Fruit fly (Drosophila melanogaster) whole organism, embryonic: Measurements from ENCODE around the gene CG3009.

ENCODE experiments used
- Atf6 ChIP-seq: fragments of 200-800 bp; sonication (Bioruptor generic); IDR thresholded peaks from 2 replicates; pipeline ENCODE4 v1.3.6; 2022; ENCODE audit warnings: missing biosample characterization, missing genetic modification characterization
- B-H2 ChIP-seq: fragments of 200-800 bp; sonication (Bioruptor generic); optimal IDR thresholded peaks from 2 replicates; lab custom pipeline; 2018; ENCODE audit warnings: missing biosample characterization, mild to moderate bottlenecking, missing genetic modification characterization
- CG10267 ChIP-seq: fragments of 200-800 bp; sonication (Bioruptor generic); optimal IDR thresholded peaks from 2 replicates; lab custom pipeline; 2018; ENCODE audit warnings: missing biosample characterization, mild to moderate bottlenecking, missing genetic modification characterization, moderate library complexity
- CG10979 ChIP-seq: fragments of 200-800 bp; sonication (Bioruptor generic); optimal IDR thresholded peaks from 2 replicates; lab custom pipeline; 2018; ENCODE audit warnings: missing biosample characterization, mild to moderate bottlenecking, missing genetic modification characterization, moderate library complexity
- CG11247 ChIP-seq: fragments of 200-800 bp; sonication (Bioruptor generic); IDR thresholded peaks from 2 replicates; pipeline ENCODE4 v1.3.6; 2022; ENCODE audit warnings: missing biosample characterization, missing genetic modification characterization
- CG13296 ChIP-seq: fragments of 200-800 bp; sonication (Bioruptor generic); optimal IDR thresholded peaks from 3 replicates; lab custom pipeline; 2018; ENCODE audit warnings: missing biosample characterization, mild to moderate bottlenecking, missing genetic modification characterization
- CG14860 ChIP-seq: fragments of 200-800 bp; sonication (Bioruptor generic); IDR thresholded peaks from 3 replicates; pipeline ENCODE4 v1.3.6; 2022; ENCODE audit warnings: missing biosample characterization, missing genetic modification characterization; ENCODE audit not compliant: partially characterized antibody
- CG15601 ChIP-seq: fragments of 200-800 bp; sonication (Bioruptor generic); optimal IDR thresholded peaks from 3 replicates; lab custom pipeline; 2019; ENCODE audit warnings: missing biosample characterization, mild to moderate bottlenecking, missing genetic modification characterization, moderate library complexity
- CG1647 ChIP-seq: fragments of 200-800 bp; sonication (Bioruptor generic); optimal IDR thresholded peaks from 3 replicates; lab custom pipeline; 2016; ENCODE audit warnings: missing biosample characterization, missing genetic modification characterization
- CG17361 ChIP-seq: fragments of 200-800 bp; sonication (Bioruptor generic); IDR thresholded peaks from 3 replicates; pipeline ENCODE4 v1.3.6; 2022; ENCODE audit warnings: missing biosample characterization, missing genetic modification characterization
- CG17385 ChIP-seq: fragments of 200-800 bp; sonication (Bioruptor generic); optimal IDR thresholded peaks from 3 replicates; lab custom pipeline; 2018; ENCODE audit warnings: missing biosample characterization, mild to moderate bottlenecking, missing genetic modification characterization
- CG17568 ChIP-seq: fragments of 200-800 bp; sonication (Bioruptor generic); optimal IDR thresholded peaks from 2 replicates; lab custom pipeline; 2018; ENCODE audit warnings: missing biosample characterization, mild to moderate bottlenecking, missing genetic modification characterization, moderate library complexity
- CG2889 ChIP-seq: fragments of 200-800 bp; sonication (Bioruptor generic); IDR thresholded peaks from 3 replicates; pipeline ENCODE4 v1.3.6; 2022; ENCODE audit warnings: missing biosample characterization, missing genetic modification characterization
- CG32767 ChIP-seq: fragments of 200-800 bp; sonication (Bioruptor generic); IDR thresholded peaks from 2 replicates; pipeline ENCODE4 v1.3.6; 2022; ENCODE audit warnings: missing biosample characterization, missing genetic modification characterization
- CG32772 ChIP-seq: fragments of 200-800 bp; sonication (Bioruptor generic); IDR thresholded peaks from 2 replicates; pipeline ENCODE4 v1.3.6; 2022; ENCODE audit warnings: missing biosample characterization, missing genetic modification characterization
- CG4282 ChIP-seq: fragments of 200-800 bp; sonication (Bioruptor generic); optimal IDR thresholded peaks from 2 replicates; lab custom pipeline; 2016; ENCODE audit warnings: missing biosample characterization, missing genetic modification characterization
- CG5953 ChIP-seq: fragments of 200-800 bp; sonication (Bioruptor generic); IDR thresholded peaks from 2 replicates; pipeline ENCODE4 v1.3.6; 2022; ENCODE audit warnings: missing biosample characterization, missing genetic modification characterization
- CG7556 ChIP-seq: fragments of 200-800 bp; sonication (Bioruptor generic); optimal IDR thresholded peaks from 2 replicates; lab custom pipeline; 2017; ENCODE audit warnings: missing biosample characterization, mild to moderate bottlenecking, missing genetic modification characterization
- CG7786 ChIP-seq: fragments of 200-800 bp; sonication (Bioruptor generic); optimal IDR thresholded peaks from 2 replicates; lab custom pipeline; 2016; ENCODE audit warnings: missing biosample characterization, missing genetic modification characterization
- CG8281 ChIP-seq: fragments of 200-800 bp; sonication (Bioruptor generic); optimal IDR thresholded peaks from 2 replicates; lab custom pipeline; 2018; ENCODE audit warnings: missing biosample characterization, mild to moderate bottlenecking, missing genetic modification characterization, moderate library complexity
- Doc3 ChIP-seq: fragments of 200-800 bp; sonication (Bioruptor generic); IDR thresholded peaks from 3 replicates; pipeline ENCODE4 v1.3.6; 2022; ENCODE audit warnings: missing biosample characterization, missing genetic modification characterization; ENCODE audit not compliant: partially characterized antibody
- ERR ChIP-seq: fragments of 200-800 bp; sonication (Bioruptor generic); optimal IDR thresholded peaks from 2 replicates; lab custom pipeline; 2016; ENCODE audit warnings: missing biosample characterization, missing genetic modification characterization
- GATAe ChIP-seq: fragments of 200-800 bp; sonication (Bioruptor generic); conservative IDR thresholded peaks from 2 replicates; pipeline ENCODE4 v1.3.6; 2022; ENCODE audit warnings: missing biosample characterization, missing genetic modification characterization
- HLHmδ ChIP-seq: fragments of 200-800 bp; sonication (Bioruptor generic); optimal IDR thresholded peaks from 2 replicates; lab custom pipeline; 2018; ENCODE audit warnings: missing biosample characterization, mild to moderate bottlenecking, missing genetic modification characterization, moderate library complexity
- Hey ChIP-seq: fragments of 200-800 bp; sonication (Bioruptor generic); optimal IDR thresholded peaks from 3 replicates; lab custom pipeline; 2018; ENCODE audit warnings: missing biosample characterization, mild to moderate bottlenecking, missing genetic modification characterization
- HmgD ChIP-seq: fragments of 200-800 bp; sonication (Bioruptor generic); optimal IDR thresholded peaks from 3 replicates; lab custom pipeline; 2016; ENCODE audit warnings: missing biosample characterization, missing genetic modification characterization
- Hr3 ChIP-seq: fragments of 200-800 bp; sonication (Bioruptor generic); optimal IDR thresholded peaks from 3 replicates; lab custom pipeline; 2016; ENCODE audit warnings: missing biosample characterization, missing genetic modification characterization
- Mes4 ChIP-seq: fragments of 200-800 bp; sonication (Bioruptor generic); optimal IDR thresholded peaks from 2 replicates; lab custom pipeline; 2016; ENCODE audit warnings: missing biosample characterization, missing genetic modification characterization
- Opbp ChIP-seq: fragments of 200-800 bp; sonication (Bioruptor generic); IDR thresholded peaks from 3 replicates; pipeline ENCODE4 v1.3.6; 2022; ENCODE audit warnings: missing biosample characterization, missing genetic modification characterization; ENCODE audit not compliant: partially characterized antibody
- Spps ChIP-seq: fragments of 200-800 bp; sonication (Bioruptor generic); optimal IDR thresholded peaks from 2 replicates; lab custom pipeline; 2018; ENCODE audit warnings: missing biosample characterization, mild to moderate bottlenecking, missing genetic modification characterization
- ab ChIP-seq: fragments of 200-800 bp; sonication (Bioruptor generic); optimal IDR thresholded peaks from 2 replicates; lab custom pipeline; 2016; ENCODE audit warnings: missing biosample characterization, missing genetic modification characterization
- br ChIP-seq: fragments of >200 bp; optimal IDR thresholded peaks from 2 replicates; lab custom pipeline; 2017
- cad ChIP-seq: fragments of >200 bp; optimal IDR thresholded peaks from 2 replicates; lab custom pipeline; 2017; ENCODE audit warnings: missing biosample characterization, missing genetic modification characterization
- crc ChIP-seq: fragments of 200-800 bp; sonication (Bioruptor generic); optimal IDR thresholded peaks from 2 replicates; lab custom pipeline; 2016; ENCODE audit warnings: missing biosample characterization, missing genetic modification characterization
- en ChIP-seq: fragments of 200-800 bp; sonication (Bioruptor generic); optimal IDR thresholded peaks from 2 replicates; lab custom pipeline; 2016; ENCODE audit warnings: missing biosample characterization, missing genetic modification characterization
- kah ChIP-seq: fragments of 200-800 bp; sonication (Bioruptor generic); optimal IDR thresholded peaks from 2 replicates; lab custom pipeline; 2018; ENCODE audit warnings: missing biosample characterization, mild to moderate bottlenecking, missing genetic modification characterization
- nom ChIP-seq: fragments of 200-800 bp; sonication (Bioruptor generic); optimal IDR thresholded peaks from 2 replicates; lab custom pipeline; 2017; ENCODE audit warnings: missing biosample characterization, missing genetic modification characterization, mild to moderate bottlenecking, moderate library complexity, missing genetic modification reagents
- pb ChIP-seq: fragments of 200-800 bp; sonication (Bioruptor generic); optimal IDR thresholded peaks from 3 replicates; lab custom pipeline; 2016; ENCODE audit warnings: missing biosample characterization, missing genetic modification characterization
- phol ChIP-seq: fragments of 200-800 bp; sonication (Bioruptor generic); optimal IDR thresholded peaks from 3 replicates; lab custom pipeline; 2018; ENCODE audit warnings: missing biosample characterization, mild to moderate bottlenecking, missing genetic modification characterization, moderate library complexity
- ranshi ChIP-seq: fragments of 200-800 bp; sonication (Bioruptor generic); IDR thresholded peaks from 2 replicates; pipeline ENCODE4 v1.3.6; 2022; ENCODE audit warnings: missing biosample characterization, missing genetic modification characterization
- run ChIP-seq: fragments of 200-800 bp; sonication (Bioruptor generic); optimal IDR thresholded peaks from 3 replicates; lab custom pipeline; 2018; ENCODE audit warnings: missing biosample characterization, mild to moderate bottlenecking, missing genetic modification characterization
- scrt ChIP-seq: fragments of 200-800 bp; sonication (Bioruptor generic); optimal IDR thresholded peaks from 2 replicates; lab custom pipeline; 2018; ENCODE audit warnings: missing biosample characterization, mild to moderate bottlenecking, missing genetic modification characterization, moderate library complexity
- slou ChIP-seq: fragments of 200-800 bp; sonication (Bioruptor generic); optimal IDR thresholded peaks from 3 replicates; lab custom pipeline; 2016; ENCODE audit warnings: missing biosample characterization, missing genetic modification characterization
- sr ChIP-seq: fragments of 200-800 bp; sonication (Bioruptor generic); IDR thresholded peaks from 3 replicates; pipeline ENCODE4 v1.3.6; 2022; ENCODE audit warnings: missing biosample characterization, missing genetic modification characterization
- ssp ChIP-seq: fragments of 200-800 bp; sonication (Bioruptor generic); IDR thresholded peaks from 2 replicates; pipeline ENCODE4 v1.3.6; 2022; ENCODE audit warnings: missing biosample characterization, missing genetic modification characterization
- stwl ChIP-seq: fragments of 200-800 bp; sonication (Bioruptor generic); optimal IDR thresholded peaks from 3 replicates; lab custom pipeline; 2018; ENCODE audit warnings: missing biosample characterization, mild to moderate bottlenecking, missing genetic modification characterization, moderate library complexity
- tup ChIP-seq: fragments of 200-800 bp; sonication (Bioruptor generic); optimal IDR thresholded peaks from 2 replicates; lab custom pipeline; 2016; ENCODE audit warnings: missing biosample characterization, mild to moderate bottlenecking, missing genetic modification characterization, moderate library complexity
- vnd ChIP-seq: fragments of 200-800 bp; sonication (Bioruptor generic); IDR thresholded peaks from 3 replicates; pipeline ENCODE4 v1.3.6; 2022; ENCODE audit warnings: missing biosample characterization, missing genetic modification characterization; ENCODE audit not compliant: partially characterized antibody
- zen ChIP-seq: fragments of 200-800 bp; sonication (Bioruptor generic); optimal IDR thresholded peaks from 3 replicates; lab custom pipeline; 2018; ENCODE audit warnings: missing biosample characterization, mild to moderate bottlenecking, missing genetic modification characterization, moderate library complexity
- zfh2 ChIP-seq: fragments of 200-800 bp; sonication (Bioruptor generic); optimal IDR thresholded peaks from 2 replicates; lab custom pipeline; 2016; ENCODE audit warnings: missing biosample characterization, missing genetic modification characterization

Gene CG3009

dm6 chrX:4666650-4667360, at the start of gene CG3009 (continued):
- TF ChIP-seq Atf6, result peak; percentile 98
- TF ChIP-seq CG17361, result peak; percentile 96
- TF ChIP-seq CG4282 (GFP tag; lab: Kevin White, UChicago), result peak; percentile 96
- TF ChIP-seq ERR (GFP tag; lab: Kevin White, UChicago), result peak; percentile 97
- TF ChIP-seq phol (tag; lab: Kevin White, UChicago), result peak; percentile 94
- TF ChIP-seq Hr3 (GFP tag; lab: Kevin White, UChicago), result peak; percentile 96
- no peak for TF ChIP-seq HLHmδ
- TF ChIP-seq crc (GFP tag; lab: Kevin White, UChicago), result peak; percentile 96
- TF ChIP-seq Hey, result peak; percentile 91
- peak; percentile 95 for TF ChIP-seq CG5953
- peak; percentile 90 for TF ChIP-seq ssp (GFP tag; lab: Robert Waterston, UW)
- TF ChIP-seq pb (GFP tag; lab: Kevin White, UChicago), result peak; percentile 98
- TF ChIP-seq CG11247, result peak; percentile 97
- TF ChIP-seq tup (GFP tag; lab: Kevin White, UChicago), result peak; percentile 95
- peak; percentile 98 for TF ChIP-seq CG13296 (GFP tag; lab: Kevin White, UChicago)
- TF ChIP-seq ab (GFP tag; lab: Kevin White, UChicago), result peak; percentile 87
- 0 out of 3 replicates have a peak, but pooled peaks have one; percentile 12 for TF ChIP-seq Opbp (GFP tag; lab: Robert Waterston, UW)
- peak; percentile 98 for TF ChIP-seq zfh2 (GFP tag; lab: Kevin White, UChicago)
- TF ChIP-seq slou, result peak; percentile 94
- TF ChIP-seq kah (GFP tag; lab: Kevin White, UChicago), result peak; percentile 94
- TF ChIP-seq scrt (GFP tag; lab: Kevin White, UChicago), result peak; percentile 95
- TF ChIP-seq Doc3 (GFP tag; lab: Robert Waterston, UW), result no peak
- TF ChIP-seq vnd (GFP tag; lab: Robert Waterston, UW), result no peak
- peak; percentile 94 for TF ChIP-seq CG17385 (GFP tag; lab: Kevin White, UChicago)
- peak; percentile 88 for TF ChIP-seq CG8281 (tag; lab: Kevin White, UChicago)
- TF ChIP-seq zen (tag; lab: Kevin White, UChicago), result peak; percentile 83
- peak; percentile 98 for TF ChIP-seq HmgD (GFP tag; lab: Kevin White, UChicago)
- TF ChIP-seq CG1647, result peak; percentile 97
- peak; percentile 95 for TF ChIP-seq CG17568 (GFP tag; lab: Kevin White, UChicago)
- TF ChIP-seq nom (GFP tag; lab: Kevin White, UChicago), result peak; percentile 96
- TF ChIP-seq run (tag; lab: Kevin White, UChicago), result peak; percentile 93
- peak; percentile 97 for TF ChIP-seq CG32772
- peak; percentile 98 for TF ChIP-seq CG7556 (GFP tag; lab: Kevin White, UChicago)
- peak; percentile 77 for TF ChIP-seq Spps (tag; lab: Kevin White, UChicago)
- TF ChIP-seq ranshi (GFP tag; lab: Robert Waterston, UW), result peak; percentile 98
- TF ChIP-seq CG32767, result peak; percentile 96
- TF ChIP-seq cad (GFP tag; lab: Kevin White, UChicago), result no peak
- peak; percentile 88 for TF ChIP-seq CG10267 (tag; lab: Kevin White, UChicago)
- TF ChIP-seq CG10979 (tag; lab: Kevin White, UChicago), result peak; percentile 93
- no peak for TF ChIP-seq br
- TF ChIP-seq CG7786 (GFP tag; lab: Kevin White, UChicago), result peak; percentile 98
- peak; percentile 92 for TF ChIP-seq CG15601 (tag; lab: Kevin White, UChicago)
- peak; percentile 92 for TF ChIP-seq GATAe (GFP tag; lab: Robert Waterston, UW)
- peak; percentile 99 for TF ChIP-seq sr (GFP tag; lab: Robert Waterston, UW)
- TF ChIP-seq B-H2 (GFP tag; lab: Kevin White, UChicago), result peak; percentile 97
- TF ChIP-seq CG2889 (GFP tag; lab: Robert Waterston, UW), result peak; percentile 95
- TF ChIP-seq en (GFP tag; lab: Kevin White, UChicago), result peak; percentile 95
- peak; percentile 97 for TF ChIP-seq Mes4 (GFP tag; lab: Kevin White, UChicago)
- peak; percentile 26 for TF ChIP-seq stwl (tag; lab: Kevin White, UChicago)
- TF ChIP-seq CG14860 (GFP tag; lab: Robert Waterston, UW), result no peak
